Fruit fly (Drosophila melanogaster) whole organism, embryonic: ENCODE data around the gene CG43339.

Experiments used
- CG11398 ChIP-seq: fragments of 200-800 bp; sonication (Bioruptor generic); optimal IDR thresholded peaks from 2 replicates; lab custom pipeline; 2016; ENCODE audit warnings: missing biosample characterization, missing genetic modification characterization
- CG11504 ChIP-seq: fragments of 200-800 bp; sonication (Bioruptor generic); optimal IDR thresholded peaks from 3 replicates; lab custom pipeline; 2019; ENCODE audit warnings: missing biosample characterization, mild to moderate bottlenecking, missing genetic modification characterization, moderate library complexity
- CG11696 ChIP-seq: fragments of 200-800 bp; sonication (Bioruptor generic); IDR thresholded peaks from 2 replicates; pipeline ENCODE4 v1.3.6; 2022; ENCODE audit warnings: missing biosample characterization, missing genetic modification characterization
- CG13123 ChIP-seq: fragments of 200-800 bp; sonication (Bioruptor generic); optimal IDR thresholded peaks from 2 replicates; lab custom pipeline; 2016; ENCODE audit warnings: missing biosample characterization, missing genetic modification characterization
- CG15073 ChIP-seq: fragments of 200-800 bp; sonication (Bioruptor generic); optimal IDR thresholded peaks from 2 replicates; lab custom pipeline; 2016; ENCODE audit warnings: missing biosample characterization, missing genetic modification characterization
- CG15696 ChIP-seq: fragments of 200-800 bp; sonication (Bioruptor generic); optimal IDR thresholded peaks from 2 replicates; lab custom pipeline; 2019; ENCODE audit warnings: missing biosample characterization, mild to moderate bottlenecking, missing genetic modification characterization, moderate library complexity
- CG16813 ChIP-seq: fragments of 200-800 bp; sonication (Bioruptor generic); IDR thresholded peaks from 3 replicates; pipeline ENCODE4 v1.3.6; 2022; ENCODE audit warnings: missing biosample characterization, missing genetic modification characterization; ENCODE audit not compliant: partially characterized antibody
- CG17186 ChIP-seq: fragments of 200-800 bp; sonication (Bioruptor generic); optimal IDR thresholded peaks from 3 replicates; lab custom pipeline; 2017; ENCODE audit warnings: missing biosample characterization, missing genetic modification reagents, missing genetic modification characterization
- CG18764 ChIP-seq: fragments of 200-800 bp; sonication (Bioruptor generic); optimal IDR thresholded peaks from 3 replicates; lab custom pipeline; 2016; ENCODE audit warnings: missing biosample characterization, missing genetic modification characterization
- CG2116 ChIP-seq: fragments of 200-800 bp; sonication (Bioruptor generic); optimal IDR thresholded peaks from 3 replicates; lab custom pipeline; 2018; ENCODE audit warnings: missing biosample characterization, mild to moderate bottlenecking, missing genetic modification characterization
- CG30431 ChIP-seq: fragments of 200-800 bp; sonication (Bioruptor generic); optimal IDR thresholded peaks from 2 replicates; lab custom pipeline; 2017; ENCODE audit warnings: missing biosample characterization, missing genetic modification characterization
- CG31224 ChIP-seq: fragments of 200-800 bp; sonication (Bioruptor generic); IDR thresholded peaks from 2 replicates; pipeline ENCODE4 v1.3.6; 2022; ENCODE audit warnings: missing biosample characterization, missing genetic modification characterization
- CG3163 ChIP-seq: fragments of 200-800 bp; sonication (Bioruptor generic); optimal IDR thresholded peaks from 3 replicates; lab custom pipeline; 2016; ENCODE audit warnings: missing biosample characterization, missing genetic modification characterization
- CG32532 ChIP-seq: fragments of 200-800 bp; sonication (Bioruptor generic); IDR thresholded peaks from 2 replicates; pipeline ENCODE4 v1.3.6; 2022; ENCODE audit warnings: missing biosample characterization, missing genetic modification characterization
- CG32767 ChIP-seq: fragments of 200-800 bp; sonication (Bioruptor generic); IDR thresholded peaks from 2 replicates; pipeline ENCODE4 v1.3.6; 2022; ENCODE audit warnings: missing biosample characterization, missing genetic modification characterization
- CG3281 ChIP-seq: fragments of 200-800 bp; sonication (Bioruptor generic); optimal IDR thresholded peaks from 3 replicates; lab custom pipeline; 2017; ENCODE audit warnings: missing biosample characterization, mild to moderate bottlenecking, missing genetic modification characterization
- CG3407 ChIP-seq: fragments of 200-800 bp; sonication (Bioruptor generic); optimal IDR thresholded peaks from 2 replicates; lab custom pipeline; 2018; ENCODE audit warnings: missing biosample characterization, mild to moderate bottlenecking, missing genetic modification characterization
- CG7745 ChIP-seq: fragments of 200-800 bp; sonication (Bioruptor generic); optimal IDR thresholded peaks from 2 replicates; lab custom pipeline; 2018; ENCODE audit warnings: missing biosample characterization, mild to moderate bottlenecking, missing genetic modification characterization, moderate library complexity
- CG9727 ChIP-seq: fragments of 200-800 bp; sonication (Bioruptor generic); optimal IDR thresholded peaks from 3 replicates; lab custom pipeline; 2017; ENCODE audit warnings: missing biosample characterization, mild to moderate bottlenecking, missing genetic modification characterization
- CG9817 ChIP-seq: fragments of 200-800 bp; sonication (Bioruptor generic); optimal IDR thresholded peaks from 2 replicates; lab custom pipeline; 2018; ENCODE audit warnings: missing biosample characterization, mild to moderate bottlenecking, missing genetic modification characterization, moderate library complexity
- Dp ChIP-seq: fragments of 200-800 bp; sonication (Bioruptor generic); optimal IDR thresholded peaks from 2 replicates; lab custom pipeline; 2018; ENCODE audit warnings: missing biosample characterization, mild to moderate bottlenecking, missing genetic modification characterization, moderate library complexity
- Dref ChIP-seq: fragments of 200-800 bp; sonication (Bioruptor generic); IDR thresholded peaks from 2 replicates; pipeline ENCODE4 v1.3.6; 2022; ENCODE audit warnings: missing biosample characterization, missing genetic modification characterization
- Ets65A ChIP-seq: fragments of 200-800 bp; sonication (Bioruptor generic); peaks from one replicate; lab custom pipeline; 2016; ENCODE audit warnings: missing biosample characterization, missing genetic modification characterization
- HmgD ChIP-seq: fragments of 200-800 bp; sonication (Bioruptor generic); optimal IDR thresholded peaks from 3 replicates; lab custom pipeline; 2016; ENCODE audit warnings: missing biosample characterization, missing genetic modification characterization
- Hmx ChIP-seq: fragments of 200-800 bp; sonication (Bioruptor generic); optimal IDR thresholded peaks from 2 replicates; lab custom pipeline; 2016; ENCODE audit warnings: missing biosample characterization, missing genetic modification characterization
- Hr78 ChIP-seq, 2 experiments: fragments of 200-800 bp in 1 of 2; fragments of >200 bp in 1 of 2; sonication (Bioruptor generic) in 1 of 2; optimal IDR thresholded peaks; 2 replicates each; lab custom pipeline; 2017 to 2019; ENCODE audit warnings: missing biosample characterization in 2 of 2, missing genetic modification characterization in 2 of 2, mild to moderate bottlenecking in 1 of 2, moderate library complexity in 1 of 2
- Jarid2 ChIP-seq: fragments of 200-800 bp; sonication (Bioruptor generic); optimal IDR thresholded peaks from 3 replicates; lab custom pipeline; 2017; ENCODE audit warnings: mild to moderate bottlenecking, missing biosample characterization, missing genetic modification reagents, missing genetic modification characterization
- MBD-R2 ChIP-seq: fragments of 200-800 bp; sonication (Bioruptor generic); IDR thresholded peaks from 2 replicates; pipeline ENCODE4 v1.3.6; 2022; ENCODE audit warnings: missing biosample characterization, missing genetic modification characterization
- Mad ChIP-seq: fragments of 200-800 bp; sonication (Bioruptor generic); optimal IDR thresholded peaks from 2 replicates; lab custom pipeline; 2016; ENCODE audit warnings: missing biosample characterization, missing genetic modification characterization
- PHDP ChIP-seq: fragments of 200-800 bp; sonication (Bioruptor generic); optimal IDR thresholded peaks from 3 replicates; lab custom pipeline; 2018; ENCODE audit warnings: missing biosample characterization, mild to moderate bottlenecking, missing genetic modification characterization, moderate library complexity
- Sry-β ChIP-seq: fragments of 200-800 bp; sonication (Bioruptor generic); optimal IDR thresholded peaks from 2 replicates; lab custom pipeline; 2018; ENCODE audit warnings: missing biosample characterization, mild to moderate bottlenecking, missing genetic modification characterization, moderate library complexity
- Vsx1 ChIP-seq: fragments of 200-800 bp; sonication (Bioruptor generic); optimal IDR thresholded peaks from 2 replicates; lab custom pipeline; 2017; ENCODE audit warnings: missing biosample characterization, mild to moderate bottlenecking, missing genetic modification characterization, missing genetic modification reagents
- Xrp1 ChIP-seq: fragments of 200-800 bp; sonication (Bioruptor generic); IDR thresholded peaks from 2 replicates; pipeline ENCODE4 v1.3.6; 2022; ENCODE audit warnings: missing biosample characterization, missing genetic modification characterization
- ab ChIP-seq: fragments of 200-800 bp; sonication (Bioruptor generic); optimal IDR thresholded peaks from 2 replicates; lab custom pipeline; 2016; ENCODE audit warnings: missing biosample characterization, missing genetic modification characterization
- al ChIP-seq: fragments of 200-800 bp; sonication (Bioruptor generic); IDR thresholded peaks from 2 replicates; pipeline ENCODE4 v1.3.6; 2022; ENCODE audit warnings: missing biosample characterization, missing genetic modification characterization
- crp ChIP-seq, 2 experiments: fragments of 200-800 bp; sonication (Bioruptor generic); optimal IDR thresholded peaks; 2 replicates in 1 of 2; 3 replicates in 1 of 2; lab custom pipeline; 2017; ENCODE audit warnings: missing biosample characterization in 2 of 2, missing genetic modification characterization in 2 of 2, mild to moderate bottlenecking in 1 of 2, moderate library complexity in 1 of 2
- cwo ChIP-seq: fragments of 200-800 bp; sonication (Bioruptor generic); optimal IDR thresholded peaks from 3 replicates; lab custom pipeline; 2017; ENCODE audit warnings: missing biosample characterization, missing genetic modification characterization, mild to moderate bottlenecking, moderate library complexity, missing genetic modification reagents
- fd102C ChIP-seq: fragments of 200-800 bp; sonication (Bioruptor generic); optimal IDR thresholded peaks from 2 replicates; lab custom pipeline; 2018; ENCODE audit warnings: missing biosample characterization, mild to moderate bottlenecking, missing genetic modification characterization, moderate library complexity
- gcm2 ChIP-seq: fragments of 200-800 bp; sonication (Bioruptor generic); optimal IDR thresholded peaks from 2 replicates; lab custom pipeline; 2016; ENCODE audit warnings: missing biosample characterization, missing genetic modification characterization
- jing ChIP-seq: fragments of 200-800 bp; sonication (Bioruptor generic); optimal IDR thresholded peaks from 2 replicates; lab custom pipeline; 2018; ENCODE audit warnings: missing biosample characterization, mild to moderate bottlenecking, missing genetic modification characterization
- klu ChIP-seq: fragments of 200-800 bp; sonication (Bioruptor generic); IDR thresholded peaks from 2 replicates; pipeline ENCODE4 v1.3.6; 2022; ENCODE audit warnings: missing biosample characterization, missing genetic modification characterization
- lmd ChIP-seq: fragments of 200-800 bp; sonication (Bioruptor generic); IDR thresholded peaks from 2 replicates; pipeline ENCODE4 v1.3.6; 2022; ENCODE audit warnings: missing biosample characterization, missing genetic modification characterization
- nmo ChIP-seq: fragments of 200-800 bp; sonication (Bioruptor generic); optimal IDR thresholded peaks from 2 replicates; lab custom pipeline; 2018; ENCODE audit warnings: missing biosample characterization, mild to moderate bottlenecking, missing genetic modification characterization, moderate library complexity
- odd ChIP-seq: fragments of 200-800 bp; sonication (Bioruptor generic); optimal IDR thresholded peaks from 2 replicates; lab custom pipeline; 2017; ENCODE audit warnings: missing biosample characterization, mild to moderate bottlenecking, missing genetic modification characterization
- pfk ChIP-seq: fragments of 200-800 bp; sonication (Bioruptor generic); optimal IDR thresholded peaks from 2 replicates; lab custom pipeline; 2018; ENCODE audit warnings: missing biosample characterization, mild to moderate bottlenecking, missing genetic modification characterization, moderate library complexity
- pho ChIP-seq: fragments of 200-800 bp; sonication (Bioruptor generic); optimal IDR thresholded peaks from 2 replicates; lab custom pipeline; 2016; ENCODE audit warnings: missing biosample characterization, missing genetic modification characterization
- sens-2 ChIP-seq: fragments of 200-800 bp; sonication (Bioruptor generic); IDR thresholded peaks from 2 replicates; pipeline ENCODE4 v1.3.6; 2022; ENCODE audit warnings: missing biosample characterization, missing genetic modification characterization
- slou ChIP-seq: fragments of 200-800 bp; sonication (Bioruptor generic); optimal IDR thresholded peaks from 3 replicates; lab custom pipeline; 2016; ENCODE audit warnings: missing biosample characterization, missing genetic modification characterization
- toy ChIP-seq: fragments of 200-800 bp; sonication (Bioruptor generic); IDR thresholded peaks from 2 replicates; pipeline ENCODE4 v1.3.6; 2022; ENCODE audit warnings: missing biosample characterization, missing genetic modification characterization
- twi ChIP-seq: fragments of 200-800 bp; optimal IDR thresholded peaks from 2 replicates; lab custom pipeline; 2019; ENCODE audit warnings: missing biosample characterization, mild to moderate bottlenecking, missing genetic modification characterization, moderate library complexity
- usp ChIP-seq: fragments of >200 bp; optimal IDR thresholded peaks from 2 replicates; lab custom pipeline; 2017; ENCODE audit warnings: missing biosample characterization, missing genetic modification characterization

The CG43339 gene

dm6 chr2L:18695404-18695804, 22.3 kb upstream of the CG43339 start, which contains the start of the genes CG10383 and CG10338 (continued):
- TF ChIP-seq cwo (peak; percentile 80), CG17186 (GFP tag; lab: Kevin White, UChicago) (peak; percentile 80), Vsx1 (GFP tag; lab: Kevin White, UChicago) (peak; percentile 60), CG32532 (peak; percentile 94), CG3407 (GFP tag; lab: Kevin White, UChicago) (peak; percentile 59), CG18764 (GFP tag; lab: Kevin White, UChicago) (peak; percentile 62), Dref (GFP tag; lab: Robert Waterston, UW) (peak; percentile 38; the same call in 1 of the 2 replicates), Xrp1 (GFP tag; lab: Robert Waterston, UW) (peak; percentile 87), Mad (GFP tag; lab: Kevin White, UChicago) (peak; percentile 79), CG30431 (GFP tag; lab: Kevin White, UChicago) (peak; percentile 72), CG15073 (no peak), pfk (GFP tag; lab: Kevin White, UChicago) (no peak), CG13123 (GFP tag; lab: Kevin White, UChicago) (peak; percentile 71), Ets65A (peak; percentile 99), CG11398 (GFP tag; lab: Kevin White, UChicago) (peak; percentile 77), crp (GFP tag; optimal IDR thresholded peaks at IDR 0.05; lab: Kevin White, UChicago) (peak; percentile 100), CG11696 (GFP tag; lab: Robert Waterston, UW) (peak; percentile 69), HmgD (GFP tag; lab: Kevin White, UChicago) (peak; percentile 86), gcm2 (GFP tag; lab: Kevin White, UChicago) (peak; percentile 71), toy (GFP tag; lab: Robert Waterston, UW) (peak; percentile 76), slou (peak; percentile 84), Sry-β (GFP tag; lab: Kevin White, UChicago) (peak; percentile 9), MBD-R2 (GFP tag; lab: Robert Waterston, UW) (peak; percentile 97), al (GFP tag; lab: Robert Waterston, UW) (peak; percentile 88), PHDP (tag; lab: Kevin White, UChicago) (peak; percentile 82), sens-2 (peak; percentile 70; the same call in 1 of the 2 replicates), klu (GFP tag; lab: Robert Waterston, UW) (peak; percentile 94), Dp (GFP tag; lab: Kevin White, UChicago) (peak; percentile 57), CG3281 (GFP tag; lab: Kevin White, UChicago) (peak; percentile 82), Jarid2 (GFP tag; lab: Kevin White, UChicago) (peak; percentile 46), CG2116 (GFP tag; lab: Kevin White, UChicago) (peak; percentile 73), CG15696 (tag; lab: Kevin White, UChicago) (peak; percentile 20), fd102C (GFP tag; lab: Kevin White, UChicago) (no peak), twi (tag; lab: Kevin White, UChicago) (peak; percentile 70), CG3163 (GFP tag; lab: Kevin White, UChicago) (peak; percentile 65), CG7745 (tag; lab: Kevin White, UChicago) (no peak), CG9817 (tag; lab: Kevin White, UChicago) (peak; percentile 78), lmd (GFP tag; lab: Robert Waterston, UW) (peak; percentile 89), pho (GFP tag; lab: Kevin White, UChicago) (peak; percentile 87), Hr78 (GFP tag; optimal IDR thresholded peaks at IDR 0.05; lab: Kevin White, UChicago) (no peak), CG31224 (peak; percentile 76), jing (GFP tag; lab: Kevin White, UChicago) (peak; percentile 75), ab (GFP tag; lab: Kevin White, UChicago) (peak; percentile 15), odd (GFP tag; lab: Kevin White, UChicago) (peak; percentile 59), CG32767 (GFP tag; lab: Robert Waterston, UW) (peak; percentile 75; the same call in 1 of the 2 replicates), nmo (peak; percentile 87), CG16813 (GFP tag; lab: Robert Waterston, UW) (no peak), Hmx (GFP tag; lab: Kevin White, UChicago) (peak; percentile 66), CG11504 (peak; percentile 70), usp (GFP tag; lab: Kevin White, UChicago) (no peak), CG9727 (peak; percentile 80)
